Fruit fly (Drosophila melanogaster) whole organism, embryonic: ENCODE data around the gene CG33110.
A peak's percentile ranks its signal among the peaks of the same experiment; 100 is the strongest.

Experiments used
- Asciz ChIP-seq: fragments of 200-800 bp; sonication (Bioruptor generic); optimal IDR thresholded peaks from 2 replicates; lab custom pipeline; 2017; ENCODE audit warnings: missing biosample characterization, mild to moderate bottlenecking, missing genetic modification characterization, missing genetic modification reagents
- Atf-2 ChIP-seq: fragments of 200-800 bp; sonication (Bioruptor generic); optimal IDR thresholded peaks from 2 replicates; lab custom pipeline; 2016; ENCODE audit warnings: missing biosample characterization, missing genetic modification characterization
- Awh ChIP-seq: fragments of 200-800 bp; sonication (Bioruptor generic); IDR thresholded peaks from 2 replicates; pipeline ENCODE4, ENCODE4 v1.3.6; 2022; ENCODE audit warnings: missing biosample characterization, missing genetic modification characterization
- BtbVII ChIP-seq: fragments of 200-800 bp; sonication (Bioruptor generic); optimal IDR thresholded peaks from 3 replicates; lab custom pipeline; 2017; ENCODE audit warnings: missing biosample characterization, mild to moderate bottlenecking, missing genetic modification characterization
- CG10366 ChIP-seq: fragments of 200-800 bp; sonication (Bioruptor generic); IDR thresholded peaks from 2 replicates; pipeline ENCODE4 v1.3.6; 2022; ENCODE audit warnings: missing biosample characterization, missing genetic modification characterization
- CG11696 ChIP-seq: fragments of 200-800 bp; sonication (Bioruptor generic); IDR thresholded peaks from 2 replicates; pipeline ENCODE4 v1.3.6; 2022; ENCODE audit warnings: missing biosample characterization, missing genetic modification characterization
- CG1602 ChIP-seq: fragments of 200-800 bp; sonication (Bioruptor generic); optimal IDR thresholded peaks from 3 replicates; lab custom pipeline; 2016; ENCODE audit warnings: missing biosample characterization, missing genetic modification characterization
- CG16779 ChIP-seq: fragments of 200-800 bp; sonication (Bioruptor generic); IDR thresholded peaks from 2 replicates; pipeline ENCODE4 v1.3.6; 2022; ENCODE audit warnings: missing biosample characterization, missing genetic modification characterization
- CG16863 ChIP-seq: fragments of 200-800 bp; sonication (Bioruptor generic); optimal IDR thresholded peaks from 3 replicates; lab custom pipeline; 2016; ENCODE audit warnings: missing biosample characterization, missing genetic modification characterization
- CG17829 ChIP-seq: fragments of 200-800 bp; optimal IDR thresholded peaks from 2 replicates; lab custom pipeline; 2019; ENCODE audit warnings: missing biosample characterization, mild to moderate bottlenecking, missing genetic modification characterization, moderate library complexity
- CG30431 ChIP-seq: fragments of 200-800 bp; sonication (Bioruptor generic); optimal IDR thresholded peaks from 2 replicates; lab custom pipeline; 2017; ENCODE audit warnings: missing biosample characterization, missing genetic modification characterization
- CG31224 ChIP-seq: fragments of 200-800 bp; sonication (Bioruptor generic); IDR thresholded peaks from 2 replicates; pipeline ENCODE4 v1.3.6; 2022; ENCODE audit warnings: missing biosample characterization, missing genetic modification characterization
- CG3838 ChIP-seq: fragments of 200-800 bp; sonication (Bioruptor generic); optimal IDR thresholded peaks from 3 replicates; lab custom pipeline; 2016; ENCODE audit warnings: missing biosample characterization, missing genetic modification characterization
- CG4282 ChIP-seq: fragments of 200-800 bp; sonication (Bioruptor generic); optimal IDR thresholded peaks from 2 replicates; lab custom pipeline; 2016; ENCODE audit warnings: missing biosample characterization, missing genetic modification characterization
- CG5953 ChIP-seq: fragments of 200-800 bp; sonication (Bioruptor generic); IDR thresholded peaks from 2 replicates; pipeline ENCODE4 v1.3.6; 2022; ENCODE audit warnings: missing biosample characterization, missing genetic modification characterization
- CG6175 ChIP-seq: fragments of 200-800 bp; sonication (Bioruptor generic); IDR thresholded peaks from 3 replicates; pipeline ENCODE4 v1.3.6; 2022; ENCODE audit warnings: missing biosample characterization, missing genetic modification characterization
- CG6854 ChIP-seq: fragments of 200-800 bp; sonication (Bioruptor generic); optimal IDR thresholded peaks from 3 replicates; lab custom pipeline; 2017; ENCODE audit warnings: missing biosample characterization, mild to moderate bottlenecking, missing genetic modification characterization
- CG8478 ChIP-seq: fragments of >200 bp; optimal IDR thresholded peaks from 2 replicates; lab custom pipeline; 2018
- CG8765 ChIP-seq: fragments of 200-800 bp; sonication (Bioruptor generic); IDR thresholded peaks from 2 replicates; pipeline ENCODE4 v1.3.6; 2022; ENCODE audit warnings: missing biosample characterization, missing genetic modification characterization
- CG8924 ChIP-seq: fragments of 200-800 bp; optimal IDR thresholded peaks from 3 replicates; lab custom pipeline; 2019; ENCODE audit warnings: missing biosample characterization, mild to moderate bottlenecking, missing genetic modification characterization, moderate library complexity
- CHES-1-like ChIP-seq: fragments of 200-800 bp; sonication (Bioruptor generic); optimal IDR thresholded peaks from 2 replicates; lab custom pipeline; 2016; ENCODE audit warnings: missing biosample characterization, missing genetic modification characterization
- CTCF ChIP-seq: fragments of 200-800 bp; sonication (Bioruptor generic); optimal IDR thresholded peaks from 2 replicates; lab custom pipeline; 2017; ENCODE audit warnings: missing biosample characterization, mild to moderate bottlenecking, missing genetic modification characterization, moderate library complexity
- Deaf1 ChIP-seq: fragments of 200-800 bp; optimal IDR thresholded peaks from 3 replicates; lab custom pipeline; 2019; ENCODE audit warnings: missing biosample characterization, mild to moderate bottlenecking, missing genetic modification characterization, moderate library complexity
- Dek ChIP-seq: fragments of 200-800 bp; sonication (Bioruptor generic); optimal IDR thresholded peaks from 3 replicates; lab custom pipeline; 2019; ENCODE audit warnings: missing biosample characterization, mild to moderate bottlenecking, missing genetic modification characterization, moderate library complexity
- Doc3 ChIP-seq: fragments of 200-800 bp; sonication (Bioruptor generic); IDR thresholded peaks from 3 replicates; pipeline ENCODE4 v1.3.6; 2022; ENCODE audit warnings: missing biosample characterization, missing genetic modification characterization; ENCODE audit not compliant: partially characterized antibody
- E2f2 ChIP-seq: fragments of 200-800 bp; sonication (Bioruptor generic); IDR thresholded peaks from 2 replicates; pipeline ENCODE4 v1.3.6; 2022; ENCODE audit warnings: missing biosample characterization, missing genetic modification characterization
- Ets65A ChIP-seq: fragments of 200-800 bp; sonication (Bioruptor generic); peaks from one replicate; lab custom pipeline; 2016; ENCODE audit warnings: missing biosample characterization, missing genetic modification characterization
- Ets97D ChIP-seq: fragments of 200-800 bp; sonication (Bioruptor generic); optimal IDR thresholded peaks from 3 replicates; lab custom pipeline; 2016; ENCODE audit warnings: missing biosample characterization, missing genetic modification characterization
- HLHmδ ChIP-seq: fragments of 200-800 bp; sonication (Bioruptor generic); optimal IDR thresholded peaks from 2 replicates; lab custom pipeline; 2018; ENCODE audit warnings: missing biosample characterization, mild to moderate bottlenecking, missing genetic modification characterization, moderate library complexity
- HmgD ChIP-seq: fragments of 200-800 bp; sonication (Bioruptor generic); optimal IDR thresholded peaks from 3 replicates; lab custom pipeline; 2016; ENCODE audit warnings: missing biosample characterization, missing genetic modification characterization
- Hmx ChIP-seq: fragments of 200-800 bp; sonication (Bioruptor generic); optimal IDR thresholded peaks from 2 replicates; lab custom pipeline; 2016; ENCODE audit warnings: missing biosample characterization, missing genetic modification characterization
- Lpt ChIP-seq: fragments of >200 bp; optimal IDR thresholded peaks from 2 replicates; lab custom pipeline; 2018; ENCODE audit warnings: missing biosample characterization, missing genetic modification characterization
- MESR4 ChIP-seq: fragments of 200-800 bp; sonication (Bioruptor generic); optimal IDR thresholded peaks from 2 replicates; lab custom pipeline; 2018; ENCODE audit warnings: missing biosample characterization, mild to moderate bottlenecking, missing genetic modification characterization, moderate library complexity
- Max ChIP-seq: fragments of 200-800 bp; sonication (Bioruptor generic); optimal IDR thresholded peaks from 2 replicates; lab custom pipeline; 2016; ENCODE audit warnings: missing biosample characterization, mild to moderate bottlenecking, missing genetic modification characterization
- NfI ChIP-seq: fragments of 200-800 bp; sonication (Bioruptor generic); optimal IDR thresholded peaks from 3 replicates; lab custom pipeline; 2018; ENCODE audit warnings: missing biosample characterization, mild to moderate bottlenecking, missing genetic modification characterization, moderate library complexity
- Poxn ChIP-seq: fragments of 200-800 bp; sonication (Bioruptor generic); IDR thresholded peaks from 2 replicates; pipeline ENCODE4 v1.3.6; 2022; ENCODE audit warnings: missing biosample characterization, missing genetic modification characterization
- YL-1 ChIP-seq: fragments of 200-800 bp; sonication (Bioruptor generic); optimal IDR thresholded peaks from 3 replicates; lab custom pipeline; 2017; ENCODE audit warnings: missing biosample characterization, mild to moderate bottlenecking, missing genetic modification characterization
- bbx ChIP-seq: fragments of 200-800 bp; sonication (Bioruptor generic); IDR thresholded peaks from 2 replicates; pipeline ENCODE4 v1.3.6; 2022; ENCODE audit warnings: missing biosample characterization, missing genetic modification characterization; ENCODE audit not compliant: partially characterized antibody
- br ChIP-seq: fragments of >200 bp; optimal IDR thresholded peaks from 2 replicates; lab custom pipeline; 2017
- cato ChIP-seq: fragments of 200-800 bp; sonication (Bioruptor generic); optimal IDR thresholded peaks from 2 replicates; lab custom pipeline; 2016; ENCODE audit warnings: missing biosample characterization, missing genetic modification characterization, borderline replicate concordance
- chif ChIP-seq, 2 experiments: fragments of 200-800 bp; sonication (Bioruptor generic); optimal IDR thresholded peaks; 3 replicates each; lab custom pipeline; 2016; ENCODE audit warnings: missing biosample characterization in 2 of 2, missing genetic modification characterization in 2 of 2
- dmrt99B ChIP-seq: fragments of 200-800 bp; sonication (Bioruptor generic); optimal IDR thresholded peaks from 2 replicates; lab custom pipeline; 2018; ENCODE audit warnings: missing biosample characterization, mild to moderate bottlenecking, missing genetic modification characterization, moderate library complexity
- exex ChIP-seq: fragments of 200-800 bp; sonication (Bioruptor generic); optimal IDR thresholded peaks from 4 replicates; lab custom pipeline; 2018; ENCODE audit warnings: missing biosample characterization, mild to moderate bottlenecking, missing genetic modification characterization, moderate library complexity
- fd102C ChIP-seq: fragments of 200-800 bp; sonication (Bioruptor generic); optimal IDR thresholded peaks from 2 replicates; lab custom pipeline; 2018; ENCODE audit warnings: missing biosample characterization, mild to moderate bottlenecking, missing genetic modification characterization, moderate library complexity
- grau ChIP-seq: fragments of 200-800 bp; optimal IDR thresholded peaks from 3 replicates; lab custom pipeline; 2019; ENCODE audit warnings: missing biosample characterization, mild to moderate bottlenecking, missing genetic modification characterization, moderate library complexity
- ham ChIP-seq: fragments of 200-800 bp; sonication (Bioruptor generic); IDR thresholded peaks from 2 replicates; pipeline ENCODE4 v1.3.6; 2022; ENCODE audit warnings: missing biosample characterization, missing genetic modification characterization
- kah ChIP-seq: fragments of 200-800 bp; sonication (Bioruptor generic); optimal IDR thresholded peaks from 2 replicates; lab custom pipeline; 2018; ENCODE audit warnings: missing biosample characterization, mild to moderate bottlenecking, missing genetic modification characterization
- nmo ChIP-seq: fragments of 200-800 bp; sonication (Bioruptor generic); optimal IDR thresholded peaks from 2 replicates; lab custom pipeline; 2018; ENCODE audit warnings: missing biosample characterization, mild to moderate bottlenecking, missing genetic modification characterization, moderate library complexity
- onecut ChIP-seq: fragments of 200-800 bp; sonication (Bioruptor generic); IDR thresholded peaks from 2 replicates; pipeline ENCODE4 v1.3.6; 2022; ENCODE audit warnings: missing biosample characterization, missing genetic modification characterization
- otp ChIP-seq: fragments of 200-800 bp; sonication (Bioruptor generic); IDR thresholded peaks from 3 replicates; pipeline ENCODE4, ENCODE4 v1.3.6; 2022; ENCODE audit warnings: missing biosample characterization, missing genetic modification characterization
- pho ChIP-seq: fragments of 200-800 bp; sonication (Bioruptor generic); optimal IDR thresholded peaks from 2 replicates; lab custom pipeline; 2016; ENCODE audit warnings: missing biosample characterization, missing genetic modification characterization
- vvl ChIP-seq: fragments of 200-800 bp; sonication (Bioruptor generic); IDR thresholded peaks from 2 replicates; pipeline ENCODE4 v1.3.6; 2022; ENCODE audit warnings: missing biosample characterization, missing genetic modification characterization
- zf30C ChIP-seq: fragments of 200-800 bp; sonication (Bioruptor generic); optimal IDR thresholded peaks from 3 replicates; lab custom pipeline; 2018; ENCODE audit warnings: missing biosample characterization, mild to moderate bottlenecking, missing genetic modification characterization

Gene CG33110

DNA sequence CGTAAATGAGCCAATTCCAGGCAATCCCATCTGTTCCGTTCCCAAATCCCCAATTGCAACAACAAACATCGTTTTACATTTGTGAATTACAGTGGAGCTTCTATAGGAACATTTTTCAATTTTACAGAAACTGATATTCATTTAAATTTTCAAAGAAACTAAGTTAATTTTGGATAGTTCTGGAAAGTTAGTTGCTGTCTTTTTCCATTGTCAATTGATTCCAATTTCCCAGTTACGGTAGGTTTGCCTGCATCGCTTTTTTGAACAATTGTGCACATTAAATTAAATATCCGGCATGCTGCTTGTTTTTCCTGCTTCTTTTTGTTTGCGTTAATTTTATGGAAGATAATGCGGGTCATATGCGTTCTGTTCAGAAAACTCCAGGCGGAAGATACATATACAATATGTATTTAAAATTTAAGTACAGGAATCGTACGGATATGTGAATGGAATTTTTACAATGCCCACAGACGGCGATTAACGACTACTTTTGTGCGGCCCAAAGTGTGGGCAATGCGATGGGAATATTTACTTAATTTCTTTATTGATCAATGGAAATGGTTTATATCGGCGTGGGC, 58.0 kb downstream of the CG33110 start (continued):
- no peak for TF ChIP-seq HLHmδ (GFP tag; lab: Kevin White, UChicago)
- TF ChIP-seq exex (tag; lab: Kevin White, UChicago) = no peak
- TF ChIP-seq CG1602 (GFP tag; lab: Kevin White, UChicago) = no peak
- TF ChIP-seq pho (GFP tag; lab: Kevin White, UChicago) = no peak
- no peak for TF ChIP-seq CG30431 (GFP tag; lab: Kevin White, UChicago)
- TF ChIP-seq CG11696 (GFP tag; lab: Robert Waterston, UW) = no peak
- peak; percentile 13; the same call in 1 of the 2 replicates for TF ChIP-seq E2f2 (GFP tag; lab: Robert Waterston, UW)
- no peak for TF ChIP-seq CTCF (GFP tag; lab: Kevin White, UChicago)
- no peak for TF ChIP-seq CG16779 (GFP tag; lab: Robert Waterston, UW)
- no peak for TF ChIP-seq CG8478 (lab: Kevin White, UChicago)
- TF ChIP-seq Max (GFP tag; lab: Kevin White, UChicago) = no peak
- TF ChIP-seq CG5953 (GFP tag; lab: Robert Waterston, UW) = no peak
- no peak for TF ChIP-seq YL-1 (GFP tag; lab: Kevin White, UChicago)
- TF ChIP-seq CG8765 = no peak
- no peak for TF ChIP-seq Ets65A
- TF ChIP-seq fd102C (GFP tag; lab: Kevin White, UChicago) = no peak
- no peak for TF ChIP-seq otp (GFP tag; lab: Robert Waterston, UW)
- no peak for TF ChIP-seq Hmx (GFP tag; lab: Kevin White, UChicago)
- TF ChIP-seq cato = no peak
- no peak for TF ChIP-seq Atf-2 (GFP tag; lab: Kevin White, UChicago)
- peak; percentile 22 for TF ChIP-seq Dek (tag; lab: Kevin White, UChicago)
- TF ChIP-seq Asciz (GFP tag; lab: Kevin White, UChicago) = no peak
- peak; percentile 87 for TF ChIP-seq grau
- TF ChIP-seq CG6854 = no peak
- TF ChIP-seq CG3838 (GFP tag; lab: Kevin White, UChicago) = no peak
- no peak for TF ChIP-seq CG16863
- TF ChIP-seq CG31224 = no peak
- peak; percentile 31 for TF ChIP-seq dmrt99B (tag; lab: Kevin White, UChicago)
- TF ChIP-seq zf30C (GFP tag; lab: Kevin White, UChicago) = no peak
- no peak for TF ChIP-seq bbx
- TF ChIP-seq chif (GFP tag; optimal IDR thresholded peaks at IDR 0.05; lab: Kevin White, UChicago) = peak in 1 of 2 experiments; percentile 43
- no peak for TF ChIP-seq Ets97D (GFP tag; lab: Kevin White, UChicago)
- TF ChIP-seq br (lab: Kevin White, UChicago) = no peak
- TF ChIP-seq Lpt = no peak
- TF ChIP-seq CG17829 (tag; lab: Kevin White, UChicago) = no peak
- TF ChIP-seq Poxn (GFP tag; lab: Robert Waterston, UW) = no peak
- no peak for TF ChIP-seq BtbVII (GFP tag; lab: Kevin White, UChicago)
- no peak for TF ChIP-seq CG4282 (GFP tag; lab: Kevin White, UChicago)
- no peak for TF ChIP-seq MESR4 (GFP tag; lab: Kevin White, UChicago)
- peak; percentile 42 for TF ChIP-seq NfI
- no peak for TF ChIP-seq Deaf1 (tag; lab: Kevin White, UChicago)
- peak; percentile 18 for TF ChIP-seq nmo
- no peak for TF ChIP-seq CG8924 (tag; lab: Kevin White, UChicago)
- TF ChIP-seq CG10366 (GFP tag; lab: Robert Waterston, UW) = peak; percentile 52
- no peak for TF ChIP-seq CHES-1-like
- no peak for TF ChIP-seq CG6175 (GFP tag; lab: Robert Waterston, UW)
- no peak for TF ChIP-seq HmgD
- no peak for TF ChIP-seq kah (GFP tag; lab: Kevin White, UChicago)
- TF ChIP-seq onecut (GFP tag; lab: Robert Waterston, UW) = no peak
- TF ChIP-seq Awh (GFP tag; lab: Robert Waterston, UW) = no peak
- no peak for TF ChIP-seq vvl (GFP tag; lab: Robert Waterston, UW)
- TF ChIP-seq ham (GFP tag; lab: Robert Waterston, UW) = no peak
- no peak for TF ChIP-seq Doc3
